Fruit fly (Drosophila melanogaster): ENCODE results near the gene Top2.

The Top2 gene

dm6 chr2L:19489997-19490461 lies 36.7 kb upstream of the Top2 start, which contains the start of the genes CG10194 and CG18094 (continued):
- TF ChIP-seq Stat92E (GFP tag; optimal IDR thresholded peaks at IDR 0.05) (no peak), CG31388 (GFP tag; optimal IDR thresholded peaks at IDR 0.05) (no peak), CG12942 (GFP tag; optimal IDR thresholded peaks at IDR 0.05) (no peak), CG16813 (GFP tag; IDR thresholded peaks at IDR 0.05; ENCODE audit: partially characterized antibody) (peak; percentile 44; the same call in 2 of the 3 replicates), chn (GFP tag; optimal IDR thresholded peaks at IDR 0.05) (peak; percentile 10), phol (tag; optimal IDR thresholded peaks at IDR 0.05) (peak; percentile 38), Atf3 (GFP tag; optimal IDR thresholded peaks at IDR 0.05) (no peak), CG6175 (GFP tag; IDR thresholded peaks at IDR 0.05) (no peak), gem (tag; optimal IDR thresholded peaks at IDR 0.05) (no peak), her (GFP tag; optimal IDR thresholded peaks at IDR 0.05) (no peak), CG34422 (GFP tag; IDR thresholded peaks at IDR 0.05) (peak; percentile 40; the same call in 1 of the 3 replicates), CG11696 (GFP tag; IDR thresholded peaks at IDR 0.05) (no peak), CG14441 (GFP tag; IDR thresholded peaks at IDR 0.05) (peak; percentile 30; the same call in 1 of the 2 replicates), dysf (GFP tag; IDR thresholded peaks at IDR 0.05) (no peak), CG4854 (GFP tag; optimal IDR thresholded peaks at IDR 0.05) (no peak), CG12391 (tag; optimal IDR thresholded peaks at IDR 0.05) (peak; percentile 66), CG1024 (GFP tag; IDR thresholded peaks at IDR 0.05) (no peak), CG6689 (GFP tag; IDR thresholded peaks at IDR 0.05) (no peak; the same call in 1 of the 2 replicates), CG14710 (tag; optimal IDR thresholded peaks at IDR 0.05) (peak; percentile 21), Hey (tag; optimal IDR thresholded peaks at IDR 0.05) (no peak), zfh1 (GFP tag; IDR thresholded peaks at IDR 0.05) (no peak), CG32532 (GFP tag; IDR thresholded peaks at IDR 0.05) (peak; percentile 74; the same call in 1 of the 2 replicates), CG15514 (GFP tag; optimal IDR thresholded peaks at IDR 0.05) (peak; percentile 20), ewg (GFP tag; optimal IDR thresholded peaks at IDR 0.05) (no peak), ac (GFP tag; optimal IDR thresholded peaks at IDR 0.05) (no peak), CG17385 (GFP tag; optimal IDR thresholded peaks at IDR 0.05) (peak; percentile 40), Sry-β (GFP tag; optimal IDR thresholded peaks at IDR 0.05) (no peak), CG2120 (GFP tag; optimal IDR thresholded peaks at IDR 0.05) (peak; percentile 65), CG10209 (GFP tag; optimal IDR thresholded peaks at IDR 0.05) (peak; percentile 29), jumu (GFP tag; optimal IDR thresholded peaks at IDR 0.05) (no peak), Rx (GFP tag; IDR thresholded peaks at IDR 0.05) (no peak), Dip3 (GFP tag; optimal IDR thresholded peaks at IDR 0.05) (peak; percentile 10), tx (GFP tag; optimal IDR thresholded peaks at IDR 0.05) (no peak), lilli (GFP tag; optimal IDR thresholded peaks at IDR 0.05) (peak; percentile 68), CG4328 (GFP tag; optimal IDR thresholded peaks at IDR 0.05) (no peak), Med (GFP tag) (peak; percentile 71), schlank (tag; optimal IDR thresholded peaks at IDR 0.05) (no peak), inv (GFP tag; IDR thresholded peaks at IDR 0.05; ENCODE audit: partially characterized antibody) (peak; percentile 34), dpn (GFP tag; optimal IDR thresholded peaks at IDR 0.05) (peak in 1 of 2 experiments; percentile 47), exex (tag; optimal IDR thresholded peaks at IDR 0.05) (peak; percentile 48), CG31441 (GFP tag; IDR thresholded peaks at IDR 0.05) (no peak), ranshi (GFP tag; IDR thresholded peaks at IDR 0.05) (0 out of 2 replicates have a peak, but pooled peaks have one; percentile 19), CG17912 (GFP tag; optimal IDR thresholded peaks at IDR 0.05) (no peak), wor (GFP tag; IDR thresholded peaks at IDR 0.05) (no peak), CG7839 (tag; optimal IDR thresholded peaks at IDR 0.05) (no peak), HHEX (GFP tag; optimal IDR thresholded peaks at IDR 0.05) (peak; percentile 28), sr (GFP tag; IDR thresholded peaks at IDR 0.05) (no peak), CG8089 (GFP tag; optimal IDR thresholded peaks at IDR 0.05) (no peak), CG2889 (GFP tag; IDR thresholded peaks at IDR 0.05) (no peak), E2f1 (GFP tag; IDR thresholded peaks at IDR 0.05) (0 out of 2 replicates have a peak, but pooled peaks have one; percentile 24), CG3838 (GFP tag; optimal IDR thresholded peaks at IDR 0.05) (no peak)

Data from whole organism, embryonic.